Worm (Caenorhabditis elegans) whole organism, L4 larva: ENCODE results near the gene B0228.8.
A peak's percentile ranks its signal among the peaks of the same experiment; 100 is the strongest.

Experiments
- T20F7.1 ChIP-seq: fragments of 200-800 bp; sonication (Bioruptor generic); optimal IDR thresholded peaks from 2 replicates; lab custom pipeline; 2018; ENCODE audit warnings: mild to moderate bottlenecking, missing genetic modification characterization, missing compliant biosample characterization
- Y48G9A.11 ChIP-seq: fragments of 200-800 bp; sonication (Bioruptor generic); IDR thresholded peaks from 2 replicates; pipeline ENCODE4 v1.3.6; 2022; ENCODE audit warnings: missing genetic modification reagents, missing genetic modification characterization, missing compliant biosample characterization
- Y75B8A.6 ChIP-seq: fragments of 200-800 bp; sonication (Bioruptor generic); IDR thresholded peaks from 2 replicates; pipeline ENCODE4 v1.3.6; 2022; ENCODE audit warnings: missing genetic modification reagents, missing genetic modification characterization, missing compliant biosample characterization
- ceh-28 ChIP-seq: fragments of 150-350 bp; optimal IDR thresholded peaks from 2 replicates; lab custom pipeline; 2014; ENCODE audit warnings: missing biosample characterization, missing genetic modification reagents, missing genetic modification characterization
- ceh-82 ChIP-seq: sonication (generic microtip); optimal IDR thresholded peaks from 2 replicates; lab custom pipeline; 2017; ENCODE audit warnings: missing biosample characterization, missing genetic modification characterization
- daf-16 ChIP-seq, 3 experiments: sonication (generic microtip); optimal IDR thresholded peaks; 2 replicates each; lab custom pipeline; 2016 to 2017; ENCODE audit warnings: missing genetic modification characterization in 3 of 3, missing genetic modification reagents in 3 of 3, mild to moderate bottlenecking in 2 of 3, missing compliant biosample characterization in 2 of 3, missing biosample characterization in 1 of 3, moderate library complexity in 1 of 3
- dmd-6 ChIP-seq: fragments of 200-800 bp; sonication (Bioruptor generic); IDR thresholded peaks from 2 replicates; pipeline ENCODE4 v1.3.6; 2022; ENCODE audit warnings: missing genetic modification reagents, missing genetic modification characterization, missing compliant biosample characterization
- dpl-1 ChIP-seq: fragments of 150-350 bp; optimal IDR thresholded peaks from 2 replicates; lab custom pipeline; 2014; ENCODE audit warnings: missing biosample characterization, missing genetic modification reagents, missing genetic modification characterization
- dve-1 ChIP-seq: sonication (generic microtip); optimal IDR thresholded peaks from 2 replicates; lab custom pipeline; 2017; ENCODE audit warnings: antibody characterized with exemption, mild to moderate bottlenecking, missing genetic modification characterization, missing compliant biosample characterization; ENCODE audit not compliant: insufficient read depth
- fos-1 ChIP-seq: fragments of 150-350 bp; optimal IDR thresholded peaks from 2 replicates; lab custom pipeline; 2014; ENCODE audit warnings: missing biosample characterization, missing genetic modification characterization
- hlh-11 ChIP-seq: fragments of 200-800 bp; sonication (Bioruptor generic); optimal IDR thresholded peaks from 2 replicates; lab custom pipeline; 2018; ENCODE audit warnings: mild to moderate bottlenecking, missing genetic modification characterization, missing compliant biosample characterization
- hlh-30 ChIP-seq: sonication (generic microtip); optimal IDR thresholded peaks from 2 replicates; lab custom pipeline; 2017; ENCODE audit warnings: antibody characterized with exemption, mild to moderate bottlenecking, missing genetic modification characterization, missing compliant biosample characterization; ENCODE audit not compliant: insufficient read depth
- lin-1 ChIP-seq: fragments of 200-800 bp; sonication (Bioruptor generic); IDR thresholded peaks from 2 replicates; pipeline ENCODE4 v1.3.6; 2022; ENCODE audit warnings: missing genetic modification reagents, missing genetic modification characterization, missing compliant biosample characterization
- lin-13 ChIP-seq: fragments of 150-350 bp; optimal IDR thresholded peaks from 2 replicates; lab custom pipeline; 2014; ENCODE audit warnings: missing biosample characterization, missing genetic modification reagents, missing genetic modification characterization
- lin-38 ChIP-seq: fragments of 200-800 bp; sonication (Bioruptor generic); IDR thresholded peaks from 2 replicates; pipeline ENCODE4 v1.3.6; 2022; ENCODE audit warnings: missing genetic modification reagents, missing genetic modification characterization, missing compliant biosample characterization
- madf-5 ChIP-seq, 2 experiments: fragments of 200-800 bp; sonication (Bioruptor generic); IDR thresholded peaks; 2 replicates each; pipeline ENCODE4 v1.3.6; 2022; ENCODE audit warnings: missing compliant biosample characterization in 2 of 2, missing genetic modification characterization in 2 of 2
- madf-9 ChIP-seq: fragments of 200-800 bp; sonication (Bioruptor generic); conservative IDR thresholded peaks from 2 replicates; pipeline ENCODE4 v1.3.6; 2022; ENCODE audit warnings: missing genetic modification reagents, missing genetic modification characterization, missing compliant biosample characterization
- mdt-29 ChIP-seq: fragments of 200-800 bp; sonication (Bioruptor generic); IDR thresholded peaks from 2 replicates; pipeline ENCODE4 v1.3.6; 2022; ENCODE audit warnings: missing genetic modification reagents, missing genetic modification characterization, missing compliant biosample characterization
- mes-2 ChIP-seq: sonication (generic microtip); optimal IDR thresholded peaks from 2 replicates; lab custom pipeline; 2016; ENCODE audit warnings: missing genotype, mild to moderate bottlenecking, missing genetic modification characterization, missing compliant biosample characterization; ENCODE audit not compliant: poor library complexity, severe bottlenecking
- mxl-2 ChIP-seq: fragments of 200-800 bp; sonication (Bioruptor generic); conservative IDR thresholded peaks from 2 replicates; pipeline ENCODE4 v1.3.6; 2022; ENCODE audit warnings: missing genetic modification reagents, missing genetic modification characterization, missing compliant biosample characterization
- mxl-3 ChIP-seq: fragments of 200-800 bp; sonication (Bioruptor generic); optimal IDR thresholded peaks from 2 replicates; lab custom pipeline; 2018; ENCODE audit warnings: mild to moderate bottlenecking, missing genetic modification characterization, missing compliant biosample characterization
- nhr-10 ChIP-seq: fragments of 150-350 bp; optimal IDR thresholded peaks from 2 replicates; lab custom pipeline; 2014; ENCODE audit warnings: missing biosample characterization, missing genetic modification characterization
- nhr-25 ChIP-seq: sonication (generic microtip); optimal IDR thresholded peaks from 2 replicates; lab custom pipeline; 2017; ENCODE audit warnings: missing genetic modification characterization, mild to moderate bottlenecking, missing compliant biosample characterization, antibody characterized with exemption, moderate library complexity, borderline replicate concordance; ENCODE audit not compliant: insufficient read depth
- nhr-28 ChIP-seq: fragments of 150-350 bp; optimal IDR thresholded peaks from 2 replicates; lab custom pipeline; 2014; ENCODE audit warnings: missing biosample characterization, missing genetic modification characterization
- nhr-41 ChIP-seq: fragments of 200-800 bp; sonication (Bioruptor generic); IDR thresholded peaks from 2 replicates; pipeline ENCODE4 v1.3.6; 2022; ENCODE audit warnings: missing genetic modification reagents, missing genetic modification characterization, missing compliant biosample characterization
- rbr-2 ChIP-seq: sonication (generic microtip); optimal IDR thresholded peaks from 2 replicates; lab custom pipeline; 2016; ENCODE audit warnings: missing genotype, missing genetic modification characterization, missing compliant biosample characterization
- sdz-12 ChIP-seq: fragments of 200-800 bp; sonication (Bioruptor generic); optimal IDR thresholded peaks from 2 replicates; lab custom pipeline; 2018; ENCODE audit warnings: mild to moderate bottlenecking, missing genetic modification characterization, missing compliant biosample characterization
- set-16 ChIP-seq: fragments of 200-800 bp; sonication (Bioruptor generic); IDR thresholded peaks from 2 replicates; pipeline ENCODE4 v1.3.6; 2022; ENCODE audit warnings: missing genetic modification reagents, missing genetic modification characterization, missing compliant biosample characterization
- snpc-4 ChIP-seq: fragments of 150-350 bp; optimal IDR thresholded peaks from 2 replicates; lab custom pipeline; 2014; ENCODE audit warnings: missing biosample characterization, missing genetic modification characterization
- tra-1 ChIP-seq: fragments of 200-800 bp; sonication (Bioruptor generic); IDR thresholded peaks from 2 replicates; pipeline ENCODE4 v1.3.6; 2022; ENCODE audit warnings: missing genetic modification reagents, missing genetic modification characterization, missing compliant biosample characterization
- unc-130 ChIP-seq: sonication (generic microtip); optimal IDR thresholded peaks from 2 replicates; lab custom pipeline; 2016; ENCODE audit warnings: missing genetic modification reagents, missing genetic modification characterization, missing compliant biosample characterization
- unc-62 ChIP-seq, 3 experiments: fragments of 150-350 bp in 1 of 3; sonication (generic microtip); optimal IDR thresholded peaks in 2 of 3; peaks in 1 of 3; 1 replicate in 1 of 3; 2 replicates in 2 of 3; lab custom pipeline; 2014 to 2017; ENCODE audit warnings: missing biosample characterization in 3 of 3, missing genetic modification characterization in 3 of 3, missing genetic modification reagents in 3 of 3, missing genotype in 1 of 3
- vab-7 ChIP-seq: fragments of 200-800 bp; sonication (Bioruptor generic); IDR thresholded peaks from 2 replicates; pipeline ENCODE4 v1.3.6; 2022; ENCODE audit warnings: missing genetic modification reagents, missing genetic modification characterization, missing compliant biosample characterization
- zag-1 ChIP-seq: fragments of 150-350 bp; optimal IDR thresholded peaks from 2 replicates; lab custom pipeline; 2014; ENCODE audit warnings: missing biosample characterization, missing genetic modification characterization
- zfp-3 ChIP-seq: fragments of 200-800 bp; sonication (Bioruptor generic); conservative IDR thresholded peaks from 2 replicates; pipeline ENCODE4 v1.3.6; 2022; ENCODE audit warnings: missing genetic modification reagents, missing genetic modification characterization, missing compliant biosample characterization
- zip-2 ChIP-seq: fragments of 150-350 bp; optimal IDR thresholded peaks from 2 replicates; lab custom pipeline; 2014; ENCODE audit warnings: missing biosample characterization, missing genetic modification characterization

B0228.8 gene

ce11 chrII:7808950-7809349 lies 47.6 kb upstream of the B0228.8 start (continued):
- TF ChIP-seq daf-16 (GFP tag; optimal IDR thresholded peaks at IDR 0.05; lab: Kevin White, UChicago), result peak in 1 of 2 experiments; percentile 27
- peak; percentile 42 for TF ChIP-seq daf-16 (tag; optimal IDR thresholded peaks at IDR 0.05; lab: Kevin White, UChicago)
- no peak for TF ChIP-seq Y48G9A.11 (GFP tag; lab: Robert Waterston, UW)
- no peak for TF ChIP-seq mdt-29 (GFP tag; lab: Robert Waterston, UW)
- TF ChIP-seq madf-9 (GFP tag; lab: Robert Waterston, UW), result 0 out of 2 replicates have a peak, but pooled peaks have one; percentile 13
- TF ChIP-seq tra-1 (GFP tag; lab: Robert Waterston, UW), result peak; percentile 84; the same call in 1 of the 2 replicates
- no peak for TF ChIP-seq nhr-25 (tag; lab: Kevin White, UChicago)
- TF ChIP-seq nhr-10 (tag; lab: Kevin White, UChicago), result no peak
- peak; percentile 40; the same call in 1 of the 2 replicates for TF ChIP-seq lin-1
- TF ChIP-seq ceh-28 (tag; lab: Kevin White, UChicago), result no peak
- no peak for TF ChIP-seq snpc-4 (tag; lab: Kevin White, UChicago)
- TF ChIP-seq nhr-28 (tag; lab: Kevin White, UChicago), result peak; percentile 78
- TF ChIP-seq zfp-3, result no peak
- TF ChIP-seq unc-62 (GFP tag; optimal IDR thresholded peaks at IDR 0.05 in 1 of 2; lab: Kevin White, UChicago), result peak in 1 of 2 experiments; percentile 93
- TF ChIP-seq unc-62 (tag; optimal IDR thresholded peaks at IDR 0.05; lab: Kevin White, UChicago), result no peak
- no peak for TF ChIP-seq zag-1 (tag; lab: Kevin White, UChicago)
- peak; percentile 8 for TF ChIP-seq T20F7.1 (GFP tag; lab: Kevin White, UChicago)

ce11 chrII:7808153-7808552 lies 46.8 kb upstream of the B0228.8 start:
- TF ChIP-seq vab-7 (GFP tag; lab: Robert Waterston, UW) (no peak), unc-62 (GFP tag; optimal IDR thresholded peaks at IDR 0.05 in 1 of 2; lab: Kevin White, UChicago) (peak in 1 of 2 experiments; percentile 98), unc-62 (tag; optimal IDR thresholded peaks at IDR 0.05; lab: Kevin White, UChicago) (no peak)
- TF ChIP-seq, all 104 proteins: peak for 1

- TF ChIP-seq mxl-2 (GFP tag; lab: Robert Waterston, UW) (no peak), mxl-3 (peak; percentile 11), dpl-1 (GFP tag; lab: Kevin White, UChicago) (peak; percentile 67), zip-2 (tag; lab: Kevin White, UChicago) (no peak), nhr-28 (tag; lab: Kevin White, UChicago) (no peak), lin-38 (no peak), dmd-6 (GFP tag; lab: Robert Waterston, UW) (peak; percentile 45; the same call in 1 of the 2 replicates), rbr-2 (no peak), T20F7.1 (GFP tag; lab: Kevin White, UChicago) (no peak), Y75B8A.6 (no peak), tra-1 (GFP tag; lab: Robert Waterston, UW) (no peak), vab-7 (GFP tag; lab: Robert Waterston, UW) (no peak), mes-2 (tag; lab: Kevin White, UChicago) (no peak), hlh-30 (tag; lab: Kevin White, UChicago) (peak; percentile 70), ceh-82 (tag; lab: Kevin White, UChicago) (no peak), nhr-41 (GFP tag; lab: Robert Waterston, UW) (no peak), madf-5 (GFP tag; IDR thresholded peaks at IDR 0.05; lab: Robert Waterston, UW) (no peak), hlh-11 (peak; percentile 9), fos-1 (tag; lab: Kevin White, UChicago) (no peak)
Measured at ce11 chrII:7806872-7807271, 45.5 kb upstream of the B0228.8 start.

- TF ChIP-seq mxl-3 (no peak), set-16 (GFP tag; lab: Robert Waterston, UW) (no peak), unc-130 (GFP tag; lab: Kevin White, UChicago) (no peak), dve-1 (no peak), vab-7 (GFP tag; lab: Robert Waterston, UW) (no peak), sdz-12 (GFP tag; lab: Kevin White, UChicago) (no peak), lin-13 (no peak)
Measured at ce11 chrII:7806054-7806453, 44.7 kb upstream of the B0228.8 start.
